Worm (Caenorhabditis elegans): ENCODE results near the gene str-130.

ce11 chrV:8110816-8111215, 20.3 kb upstream of the str-130 start:
- TF ChIP-seq lim-7 (GFP tag; IDR thresholded peaks at IDR 0.05) (no peak), lin-15B (tag; optimal IDR thresholded peaks at IDR 0.05) (no peak), ceh-82 (tag; optimal IDR thresholded peaks at IDR 0.05) (no peak), lin-39 (tag; optimal IDR thresholded peaks at IDR 0.05) (no peak), mdl-1 (tag; optimal IDR thresholded peaks at IDR 0.05) (no peak)

Measured in whole organism, L4 larva.